Worm (Caenorhabditis elegans) whole organism, midembryonic: ENCODE results near the gene sre-19.

ENCODE experiments used
- T22C8.4 ChIP-seq: fragments of 200-800 bp; sonication (Bioruptor generic); IDR thresholded peaks from 2 replicates; pipeline ENCODE4 v1.3.6; 2022; ENCODE audit warnings: missing genetic modification characterization, missing compliant biosample characterization
- cog-1 ChIP-seq: sonication (generic microtip); optimal IDR thresholded peaks from 2 replicates; lab custom pipeline; 2016; ENCODE audit warnings: missing genetic modification characterization, missing compliant biosample characterization
- flt-1 ChIP-seq: fragments of 200-800 bp; sonication (Bioruptor generic); IDR thresholded peaks from 2 replicates; pipeline ENCODE4 v1.3.6; 2022; ENCODE audit warnings: missing genetic modification characterization, missing compliant biosample characterization
- klf-2 ChIP-seq: fragments of 200-800 bp; sonication (Bioruptor generic); conservative IDR thresholded peaks from 2 replicates; pipeline ENCODE4 v1.3.6; 2022; ENCODE audit warnings: missing genetic modification reagents, missing genetic modification characterization, missing compliant biosample characterization
- med-1 ChIP-seq: sonication (generic microtip); optimal IDR thresholded peaks from 2 replicates; lab custom pipeline; 2017; ENCODE audit warnings: missing genetic modification characterization, mild to moderate bottlenecking, missing compliant biosample characterization, antibody characterized with exemption, missing genetic modification reagents; ENCODE audit not compliant: insufficient read depth
- ref-1 ChIP-seq: fragments of 200-800 bp; sonication (Bioruptor generic); conservative IDR thresholded peaks from 2 replicates; pipeline ENCODE4 v1.3.6; 2022; ENCODE audit warnings: missing genetic modification reagents, missing genetic modification characterization, missing compliant biosample characterization
- tab-1 ChIP-seq: fragments of 200-800 bp; sonication (Bioruptor generic); IDR thresholded peaks from 2 replicates; pipeline ENCODE4 v1.3.6; 2022; ENCODE audit warnings: missing genetic modification characterization, missing compliant biosample characterization
- ztf-23 ChIP-seq: fragments of 200-800 bp; sonication (Bioruptor generic); IDR thresholded peaks from 2 replicates; pipeline ENCODE4 v1.3.6; 2022; ENCODE audit warnings: missing genetic modification reagents, missing genetic modification characterization, missing compliant biosample characterization
- ztf-29 ChIP-seq: fragments of 200-800 bp; sonication (Bioruptor generic); IDR thresholded peaks from 2 replicates; pipeline ENCODE4 v1.3.6; 2022; ENCODE audit warnings: missing genetic modification reagents, missing genetic modification characterization, missing compliant biosample characterization

The sre-19 gene

DNA sequence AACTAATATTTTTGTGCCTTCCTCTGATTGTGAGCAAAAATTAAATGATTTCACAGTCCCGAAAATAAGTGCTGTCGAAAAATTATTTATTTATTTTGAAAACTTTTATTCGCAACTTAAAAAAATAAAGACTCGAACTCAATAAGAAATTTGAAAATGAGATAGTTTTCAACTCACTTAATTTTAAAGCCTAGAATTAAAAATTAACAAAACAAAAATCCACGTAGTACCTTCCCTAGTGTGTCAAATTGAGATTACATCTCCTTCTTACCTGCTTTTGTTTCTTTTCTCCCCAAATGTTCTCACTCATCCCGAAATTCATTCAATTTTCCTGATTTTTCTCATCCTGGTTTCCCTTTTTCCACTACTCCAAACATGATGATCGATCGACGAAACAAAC is 19.4 kb downstream of the sre-19 start, which contains the start of gene F35G2.5:
Gene F35G2.5 (plus strand): TSS at position 301 of the 400 bp plus-strand sequence.
- TF ChIP-seq tab-1 (GFP tag; lab: Robert Waterston, UW) (no peak), T22C8.4 (no peak), cog-1 (no peak), ztf-23 (no peak), ref-1 (GFP tag; lab: Robert Waterston, UW) (no peak), ztf-29 (GFP tag; lab: Robert Waterston, UW) (no peak), med-1 (GFP tag; lab: Kevin White, UChicago) (no peak), klf-2 (GFP tag; lab: Robert Waterston, UW) (no peak), flt-1 (GFP tag; lab: Robert Waterston, UW) (no peak)

DNA sequence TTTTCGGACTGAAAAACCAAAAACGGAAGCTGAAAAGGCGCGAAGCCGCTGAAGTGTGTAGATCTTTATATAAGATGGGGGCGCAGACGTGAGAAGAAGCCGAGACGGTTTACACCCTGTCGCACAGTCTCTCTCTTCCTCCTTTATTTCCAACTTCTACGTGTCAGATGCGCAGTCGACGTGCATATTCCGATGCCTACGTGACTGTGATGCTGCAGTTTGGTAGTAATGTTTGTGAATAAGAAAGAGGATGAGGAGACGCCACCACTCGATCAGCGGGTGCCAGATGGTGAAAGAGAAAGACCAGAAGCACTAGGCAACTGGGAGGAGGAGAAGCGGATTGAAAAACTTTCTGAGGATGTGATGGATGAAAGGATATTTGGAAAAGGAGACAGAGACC is 20.5 kb downstream of the sre-19 start:
- TF ChIP-seq med-1 (GFP tag; lab: Kevin White, UChicago) = no peak
- no peak for TF ChIP-seq T22C8.4
- no peak for TF ChIP-seq flt-1 (GFP tag; lab: Robert Waterston, UW)
- TF ChIP-seq klf-2 (GFP tag; lab: Robert Waterston, UW) = no peak
- TF ChIP-seq tab-1 (GFP tag; lab: Robert Waterston, UW) = no peak
- no peak for TF ChIP-seq ztf-23
- no peak for TF ChIP-seq ref-1 (GFP tag; lab: Robert Waterston, UW)
- no peak for TF ChIP-seq cog-1
- no peak for TF ChIP-seq ztf-29 (GFP tag; lab: Robert Waterston, UW)

DNA sequence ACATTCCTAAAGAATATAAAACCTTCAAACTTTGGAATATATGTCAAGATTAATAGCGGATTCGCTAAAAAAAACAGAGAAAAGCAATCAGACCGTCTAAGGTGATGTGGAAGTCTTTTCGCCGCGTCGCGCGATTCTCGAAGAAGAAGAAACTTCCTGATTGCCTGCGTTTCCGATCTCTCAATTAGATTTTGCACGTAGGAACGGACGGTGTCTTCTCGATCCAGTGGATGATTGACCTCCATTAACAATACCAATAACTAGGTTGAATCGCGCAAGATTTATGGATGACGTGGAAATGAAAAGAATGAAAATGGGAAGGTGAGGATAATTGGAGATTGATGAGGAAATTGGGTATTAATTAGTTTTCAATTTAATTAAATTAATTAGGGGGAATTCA is 21.6 kb downstream of the sre-19 start:
- TF ChIP-seq ztf-23 = no peak
- TF ChIP-seq med-1 (GFP tag; lab: Kevin White, UChicago) = no peak
- no peak for TF ChIP-seq T22C8.4
- no peak for TF ChIP-seq cog-1
- TF ChIP-seq ref-1 (GFP tag; lab: Robert Waterston, UW) = no peak
- no peak for TF ChIP-seq flt-1 (GFP tag; lab: Robert Waterston, UW)
- no peak for TF ChIP-seq klf-2 (GFP tag; lab: Robert Waterston, UW)
- no peak for TF ChIP-seq tab-1 (GFP tag; lab: Robert Waterston, UW)
- TF ChIP-seq ztf-29 (GFP tag; lab: Robert Waterston, UW) = no peak

DNA sequence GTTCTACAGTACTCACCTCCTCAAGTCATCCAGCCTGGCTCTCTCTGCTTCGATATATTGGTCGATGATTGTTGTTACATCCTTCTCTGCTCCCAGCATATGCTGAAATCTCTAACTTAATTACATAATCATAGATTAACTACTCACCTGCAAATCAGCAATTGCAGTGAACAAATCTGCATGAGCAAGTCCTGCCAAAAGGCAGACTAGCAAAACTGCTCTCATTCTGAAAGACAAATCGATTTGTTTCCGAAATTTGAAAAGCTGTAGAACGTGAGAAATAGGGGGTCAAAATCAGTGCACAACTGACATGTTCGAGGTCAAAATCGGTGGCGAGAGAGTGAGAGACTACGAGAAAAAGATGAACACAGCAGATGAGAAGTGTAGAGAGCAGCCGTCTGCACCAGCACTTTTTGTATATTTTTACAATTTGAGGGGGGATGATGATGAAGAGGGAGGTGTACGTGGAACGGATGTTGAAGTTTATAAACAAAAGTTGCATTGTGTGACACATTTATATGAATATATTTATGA is 22.9 kb downstream of the sre-19 start, which contains the start of gene phy-2:
Gene phy-2 (minus strand): TSS at position 226 of the 534 bp plus-strand sequence.
- TF ChIP-seq flt-1 (GFP tag; lab: Robert Waterston, UW) (no peak), med-1 (GFP tag; lab: Kevin White, UChicago) (no peak), ref-1 (GFP tag; lab: Robert Waterston, UW) (no peak), klf-2 (GFP tag; lab: Robert Waterston, UW) (no peak), cog-1 (no peak), ztf-29 (GFP tag; lab: Robert Waterston, UW) (no peak), T22C8.4 (no peak), ztf-23 (no peak), tab-1 (GFP tag; lab: Robert Waterston, UW) (no peak)

DNA sequence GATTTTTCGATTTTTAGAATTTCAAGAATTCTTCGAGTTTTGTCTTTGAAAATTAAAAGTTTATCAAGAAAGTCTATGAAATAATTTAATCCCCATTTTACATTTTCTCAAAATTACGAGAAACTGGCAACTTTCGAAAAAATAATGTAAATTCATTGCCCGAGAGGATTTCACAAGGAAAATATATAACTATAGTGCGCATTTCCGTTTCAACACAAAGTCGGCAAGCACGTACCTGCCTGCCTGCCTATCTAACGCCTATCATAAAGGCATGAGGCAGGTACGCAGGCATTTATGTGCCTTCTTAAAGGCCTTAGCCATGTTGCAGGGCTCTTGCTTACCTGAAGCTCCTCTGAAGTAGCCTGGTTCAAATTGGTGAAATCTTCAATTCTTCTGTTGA is 25.9 kb downstream of the sre-19 start:
- TF ChIP-seq flt-1 (GFP tag; lab: Robert Waterston, UW) = no peak
- no peak for TF ChIP-seq T22C8.4
- TF ChIP-seq med-1 (GFP tag; lab: Kevin White, UChicago) = no peak
- TF ChIP-seq ref-1 (GFP tag; lab: Robert Waterston, UW) = no peak
- no peak for TF ChIP-seq tab-1 (GFP tag; lab: Robert Waterston, UW)
- no peak for TF ChIP-seq klf-2 (GFP tag; lab: Robert Waterston, UW)
- TF ChIP-seq cog-1 = no peak
- TF ChIP-seq ztf-23 = no peak
- TF ChIP-seq ztf-29 (GFP tag; lab: Robert Waterston, UW) = no peak

DNA sequence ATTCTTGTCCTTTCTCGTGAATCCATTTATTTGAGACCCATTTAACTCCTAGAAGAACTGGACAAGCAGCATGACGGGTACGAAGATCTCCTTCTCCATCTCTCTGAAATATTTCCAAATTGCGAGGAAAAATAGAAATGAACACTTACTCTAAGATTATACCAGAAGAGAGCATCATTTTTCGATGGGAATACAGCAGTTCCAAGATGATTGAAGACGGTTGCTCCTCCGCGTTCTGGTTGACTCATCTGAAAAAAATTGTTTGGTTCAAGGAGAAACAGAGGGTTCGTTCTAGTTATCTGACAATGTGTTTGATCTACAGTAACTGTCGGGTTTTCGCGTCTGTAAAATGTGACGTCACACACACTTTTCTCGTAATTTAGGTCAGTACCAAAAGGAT is 27.5 kb downstream of the sre-19 start:
- TF ChIP-seq T22C8.4 (no peak), ref-1 (GFP tag; lab: Robert Waterston, UW) (no peak), cog-1 (no peak), med-1 (GFP tag; lab: Kevin White, UChicago) (no peak), klf-2 (GFP tag; lab: Robert Waterston, UW) (no peak), ztf-23 (no peak), tab-1 (GFP tag; lab: Robert Waterston, UW) (no peak), ztf-29 (GFP tag; lab: Robert Waterston, UW) (no peak), flt-1 (GFP tag; lab: Robert Waterston, UW) (no peak)

DNA sequence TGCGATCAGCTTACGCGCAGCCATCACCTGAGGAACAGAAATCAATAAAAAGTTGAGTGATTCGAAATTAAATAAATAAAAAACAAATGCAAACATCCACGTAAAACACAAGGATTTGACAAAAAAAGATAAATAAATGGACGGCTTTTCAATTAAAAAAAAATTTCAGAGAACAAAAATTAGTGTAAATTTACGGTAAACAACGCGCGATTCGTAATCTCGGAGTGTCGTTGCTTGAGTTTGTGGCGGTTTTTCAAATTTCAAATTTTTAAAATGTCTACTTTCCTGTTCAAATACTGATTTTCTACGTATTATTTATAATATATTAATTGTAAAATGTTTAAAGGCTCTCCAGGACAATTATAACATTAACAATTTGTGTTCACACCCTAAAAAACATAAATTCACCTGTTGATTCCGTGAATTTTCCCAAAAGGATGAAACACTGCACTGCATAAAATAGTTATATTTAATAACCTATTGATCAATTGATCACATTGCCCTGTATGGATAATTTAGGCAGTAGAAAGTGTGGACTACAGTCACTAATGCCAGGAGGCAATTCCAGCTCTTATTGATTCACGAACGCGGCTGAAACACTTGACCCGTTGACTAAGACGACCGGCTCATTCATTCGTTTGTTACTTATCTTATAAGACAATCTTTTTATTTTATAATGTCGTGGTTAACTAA is 29.6 kb downstream of the sre-19 start, which contains the start of the genes marb-1 and F35G2.3:
Gene marb-1 (minus strand): TSS at position 27 of the 693 bp plus-strand sequence.
Gene F35G2.3 (plus strand): TSS at position 643 of the 693 bp plus-strand sequence.
- TF ChIP-seq T22C8.4 (no peak), med-1 (GFP tag; lab: Kevin White, UChicago) (no peak), cog-1 (no peak), tab-1 (GFP tag; lab: Robert Waterston, UW) (no peak), ztf-23 (no peak), ztf-29 (GFP tag; lab: Robert Waterston, UW) (no peak), flt-1 (GFP tag; lab: Robert Waterston, UW) (no peak), ref-1 (GFP tag; lab: Robert Waterston, UW) (no peak), klf-2 (GFP tag; lab: Robert Waterston, UW) (no peak)

DNA sequence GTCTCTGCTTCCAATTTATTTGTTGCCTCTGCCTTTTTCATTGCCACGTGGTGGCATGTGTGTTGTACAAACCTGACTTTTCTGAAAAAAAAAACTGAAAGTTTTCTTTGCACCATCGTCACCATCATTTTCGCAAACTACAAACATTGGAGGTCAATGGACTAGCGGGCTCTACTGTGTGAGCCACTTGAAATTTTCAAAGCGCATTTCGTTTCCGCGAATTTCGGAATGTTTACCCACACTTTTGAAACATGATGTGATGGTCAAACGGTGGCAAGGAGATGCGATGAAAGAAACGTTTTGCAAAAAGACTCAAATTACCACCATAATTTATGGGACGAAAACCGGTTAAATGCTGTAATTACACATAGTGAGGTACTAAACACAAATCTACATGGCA is 30.9 kb downstream of the sre-19 start:
- TF ChIP-seq med-1 (GFP tag; lab: Kevin White, UChicago) = no peak
- no peak for TF ChIP-seq flt-1 (GFP tag; lab: Robert Waterston, UW)
- no peak for TF ChIP-seq ref-1 (GFP tag; lab: Robert Waterston, UW)
- TF ChIP-seq klf-2 (GFP tag; lab: Robert Waterston, UW) = no peak
- no peak for TF ChIP-seq ztf-29 (GFP tag; lab: Robert Waterston, UW)

DNA sequence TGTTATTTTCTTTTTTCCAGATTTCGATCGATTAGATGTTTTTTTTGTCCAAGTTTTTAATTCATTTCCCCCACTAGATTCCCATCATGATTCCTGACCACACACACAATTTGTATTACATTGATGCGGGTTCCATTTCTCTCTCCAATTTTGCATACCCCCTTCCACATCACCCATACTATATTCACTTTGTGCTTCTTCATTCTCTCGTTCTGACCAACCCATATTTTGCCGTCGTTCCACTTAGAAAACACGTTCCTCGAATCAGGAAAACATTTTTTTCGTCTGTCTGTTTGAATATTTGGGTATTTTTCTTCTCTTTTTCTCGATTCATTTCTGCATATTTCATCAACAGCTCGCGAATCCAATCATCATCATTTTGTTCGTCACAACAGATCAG is 31.3 kb downstream of the sre-19 start:
- TF ChIP-seq flt-1 (GFP tag; lab: Robert Waterston, UW) (no peak), tab-1 (GFP tag; lab: Robert Waterston, UW) (no peak), ztf-23 (no peak), ref-1 (GFP tag; lab: Robert Waterston, UW) (no peak), med-1 (GFP tag; lab: Kevin White, UChicago) (no peak), klf-2 (GFP tag; lab: Robert Waterston, UW) (no peak), T22C8.4 (no peak), ztf-29 (GFP tag; lab: Robert Waterston, UW) (no peak), cog-1 (no peak)
